Worm (Caenorhabditis elegans): Measurements from ENCODE around the gene str-246.

The str-246 gene

DNA sequence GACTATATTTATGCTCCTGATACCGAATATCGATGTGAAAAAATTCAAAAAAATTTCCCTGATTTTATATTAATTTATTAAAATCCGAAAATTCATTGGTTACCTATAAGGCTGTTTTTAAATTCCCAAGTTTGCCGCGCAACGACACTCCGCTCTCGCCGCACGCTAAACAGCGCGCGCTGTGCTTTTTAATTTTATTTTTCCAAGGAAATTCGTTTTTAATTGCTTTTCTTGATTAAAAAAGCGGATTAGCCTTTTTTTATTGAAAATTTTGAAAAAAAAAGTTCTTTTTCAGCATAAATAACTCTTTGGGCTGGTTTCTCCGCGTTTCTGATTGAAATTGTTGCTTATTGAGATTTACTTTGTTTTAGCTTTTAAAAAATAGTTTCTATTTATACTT is 29.8 kb downstream of the str-246 start:
- TF ChIP-seq mab-5 (tag; optimal IDR thresholded peaks at IDR 0.05), result no peak
- no peak for TF ChIP-seq ceh-43 (GFP tag; optimal IDR thresholded peaks at IDR 0.05)
- no peak for TF ChIP-seq tbx-8 (GFP tag; optimal IDR thresholded peaks at IDR 0.05)
- no peak for TF ChIP-seq elt-3 (tag; optimal IDR thresholded peaks at IDR 0.05)
- TF ChIP-seq ceh-83 (GFP tag; optimal IDR thresholded peaks at IDR 0.05), result no peak
- TF ChIP-seq flh-1 (GFP tag; optimal IDR thresholded peaks at IDR 0.05), result no peak
- TF ChIP-seq lin-32 (GFP tag; optimal IDR thresholded peaks at IDR 0.05), result no peak
- no peak for TF ChIP-seq unc-62 (GFP tag; optimal IDR thresholded peaks at IDR 0.05)
- TF ChIP-seq cnd-1 (tag; optimal IDR thresholded peaks at IDR 0.05), result no peak
- no peak for TF ChIP-seq drap-1 (GFP tag; optimal IDR thresholded peaks at IDR 0.05)
- TF ChIP-seq unc-39 (tag; optimal IDR thresholded peaks at IDR 0.05), result no peak
- TF ChIP-seq nhr-2 (tag; optimal IDR thresholded peaks at IDR 0.05), result no peak
- no peak for TF ChIP-seq ceh-39 (tag; optimal IDR thresholded peaks at IDR 0.05)
- TF ChIP-seq lin-13 (tag; optimal IDR thresholded peaks at IDR 0.05), result no peak
- TF ChIP-seq unc-120 (tag; optimal IDR thresholded peaks at IDR 0.05; ENCODE audit: poor library complexity, severe bottlenecking), result no peak
- no peak for TF ChIP-seq mls-2 (tag; optimal IDR thresholded peaks at IDR 0.05)
- no peak for TF ChIP-seq nhr-237 (tag; optimal IDR thresholded peaks at IDR 0.05)
- no peak for TF ChIP-seq elt-1 (tag; optimal IDR thresholded peaks at IDR 0.05; ENCODE audit: borderline replicate concordance, insufficient read depth)

- no peak for TF ChIP-seq snpc-4 (tag; optimal IDR thresholded peaks at IDR 0.05)
- TF ChIP-seq hlh-1 (tag; optimal IDR thresholded peaks at IDR 0.05), result no peak
- peak; percentile 14 for TF ChIP-seq M03D4.4 (tag; optimal IDR thresholded peaks at IDR 0.05)
- no peak for TF ChIP-seq lin-32 (GFP tag; optimal IDR thresholded peaks at IDR 0.05)
- TF ChIP-seq zip-8 (tag; optimal IDR thresholded peaks at IDR 0.05), result no peak
- TF ChIP-seq elt-3 (tag; optimal IDR thresholded peaks at IDR 0.05), result no peak
- no peak for TF ChIP-seq unc-39 (tag; optimal IDR thresholded peaks at IDR 0.05)
- no peak for TF ChIP-seq elt-1 (tag; optimal IDR thresholded peaks at IDR 0.05; ENCODE audit: borderline replicate concordance, insufficient read depth)
- no peak for TF ChIP-seq nhr-237 (tag; optimal IDR thresholded peaks at IDR 0.05)
- TF ChIP-seq tbx-8 (GFP tag; optimal IDR thresholded peaks at IDR 0.05), result no peak
- peak; percentile 14 for TF ChIP-seq pha-4 (tag; optimal IDR thresholded peaks at IDR 0.05)
- no peak for TF ChIP-seq lin-13 (tag; optimal IDR thresholded peaks at IDR 0.05)
- no peak for TF ChIP-seq nhr-12 (tag; optimal IDR thresholded peaks at IDR 0.05)
- TF ChIP-seq sem-2 (GFP tag; optimal IDR thresholded peaks at IDR 0.05), result no peak
- TF ChIP-seq bed-3 (GFP tag; optimal IDR thresholded peaks at IDR 0.05), result no peak
- TF ChIP-seq mls-2 (tag; optimal IDR thresholded peaks at IDR 0.05), result peak; percentile 53
- peak; percentile 40 for TF ChIP-seq ces-1 (GFP tag; optimal IDR thresholded peaks at IDR 0.05)
- no peak for TF ChIP-seq blmp-1 (tag; optimal IDR thresholded peaks at IDR 0.05)
- no peak for TF ChIP-seq ztf-11 (tag; optimal IDR thresholded peaks at IDR 0.05)
- TF ChIP-seq flh-1 (GFP tag; optimal IDR thresholded peaks at IDR 0.05), result no peak
- TF ChIP-seq cnd-1 (tag; optimal IDR thresholded peaks at IDR 0.05), result no peak
- no peak for TF ChIP-seq ceh-83 (GFP tag; optimal IDR thresholded peaks at IDR 0.05)
- no peak for TF ChIP-seq ceh-43 (GFP tag; optimal IDR thresholded peaks at IDR 0.05)
- peak; percentile 4 for TF ChIP-seq drap-1 (GFP tag; optimal IDR thresholded peaks at IDR 0.05)
- TF ChIP-seq mep-1 (tag; optimal IDR thresholded peaks at IDR 0.05), result peak; percentile 51
- TF ChIP-seq sptf-1 (tag; optimal IDR thresholded peaks at IDR 0.05), result peak; percentile 74
- TF ChIP-seq unc-120 (tag; optimal IDR thresholded peaks at IDR 0.05; ENCODE audit: poor library complexity, severe bottlenecking), result no peak
- TF ChIP-seq nhr-2 (tag; optimal IDR thresholded peaks at IDR 0.05), result no peak
- TF ChIP-seq mab-5 (tag; optimal IDR thresholded peaks at IDR 0.05), result no peak
- no peak for TF ChIP-seq ham-2 (GFP tag; optimal IDR thresholded peaks at IDR 0.05)
- TF ChIP-seq ceh-39 (tag; optimal IDR thresholded peaks at IDR 0.05), result no peak
- peak; percentile 33 for TF ChIP-seq lsy-2 (tag; optimal IDR thresholded peaks at IDR 0.05)
- no peak for TF ChIP-seq unc-62 (GFP tag; optimal IDR thresholded peaks at IDR 0.05)
- TF ChIP-seq nhr-76 (tag; optimal IDR thresholded peaks at IDR 0.05), result no peak
- no peak for TF ChIP-seq nhr-28 (tag; optimal IDR thresholded peaks at IDR 0.05)
These were observed 33.3 kb downstream of the str-246 start for ce11 chrIII:11110756-11111155.

- no peak for TF ChIP-seq mls-2 (tag; optimal IDR thresholded peaks at IDR 0.05)
- no peak for TF ChIP-seq blmp-1 (tag; optimal IDR thresholded peaks at IDR 0.05)
- TF ChIP-seq cnd-1 (tag; optimal IDR thresholded peaks at IDR 0.05), result peak; percentile 6
These were observed 35.2 kb downstream of the str-246 start for ce11 chrIII:11112718-11113117.

DNA sequence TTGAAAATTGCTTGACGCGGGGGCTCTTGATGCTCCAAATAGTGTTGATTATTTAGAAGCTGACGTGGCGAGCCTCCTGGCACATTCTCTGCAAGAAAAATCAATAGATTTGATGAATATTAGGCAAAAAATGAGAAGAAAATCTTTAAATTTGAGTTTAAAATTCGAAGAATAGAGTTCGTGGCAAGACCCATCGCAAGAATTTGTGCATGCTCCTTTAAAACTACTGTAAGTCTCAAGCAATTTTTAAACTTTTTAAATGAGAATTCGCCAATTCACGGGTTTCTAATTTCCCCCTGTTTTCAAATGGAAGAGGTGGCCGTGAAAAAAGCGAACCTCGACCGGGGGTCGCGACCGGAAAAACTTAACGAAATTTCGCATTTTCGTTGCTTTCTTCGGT is 36.3 kb downstream of the str-246 start:
- TF ChIP-seq ceh-39 (tag; optimal IDR thresholded peaks at IDR 0.05), result no peak
- no peak for TF ChIP-seq tbx-8 (GFP tag; optimal IDR thresholded peaks at IDR 0.05)
- TF ChIP-seq sem-2 (GFP tag; optimal IDR thresholded peaks at IDR 0.05), result no peak
- TF ChIP-seq nhr-2 (tag; optimal IDR thresholded peaks at IDR 0.05), result no peak
- TF ChIP-seq lin-13 (tag; optimal IDR thresholded peaks at IDR 0.05), result no peak
- TF ChIP-seq elt-1 (tag; optimal IDR thresholded peaks at IDR 0.05; ENCODE audit: borderline replicate concordance, insufficient read depth), result no peak
- TF ChIP-seq unc-62 (GFP tag; optimal IDR thresholded peaks at IDR 0.05), result no peak
- TF ChIP-seq snpc-4 (tag; optimal IDR thresholded peaks at IDR 0.05), result no peak
- TF ChIP-seq mls-2 (tag; optimal IDR thresholded peaks at IDR 0.05), result no peak
- no peak for TF ChIP-seq M03D4.4 (tag; optimal IDR thresholded peaks at IDR 0.05)
- no peak for TF ChIP-seq nhr-76 (tag; optimal IDR thresholded peaks at IDR 0.05)
- TF ChIP-seq ceh-83 (GFP tag; optimal IDR thresholded peaks at IDR 0.05), result no peak
- TF ChIP-seq drap-1 (GFP tag; optimal IDR thresholded peaks at IDR 0.05), result no peak
- TF ChIP-seq mep-1 (tag; optimal IDR thresholded peaks at IDR 0.05), result no peak
- no peak for TF ChIP-seq nhr-237 (tag; optimal IDR thresholded peaks at IDR 0.05)
